Worm (Caenorhabditis elegans): ENCODE measurements around the gene lgc-26.

DNA sequence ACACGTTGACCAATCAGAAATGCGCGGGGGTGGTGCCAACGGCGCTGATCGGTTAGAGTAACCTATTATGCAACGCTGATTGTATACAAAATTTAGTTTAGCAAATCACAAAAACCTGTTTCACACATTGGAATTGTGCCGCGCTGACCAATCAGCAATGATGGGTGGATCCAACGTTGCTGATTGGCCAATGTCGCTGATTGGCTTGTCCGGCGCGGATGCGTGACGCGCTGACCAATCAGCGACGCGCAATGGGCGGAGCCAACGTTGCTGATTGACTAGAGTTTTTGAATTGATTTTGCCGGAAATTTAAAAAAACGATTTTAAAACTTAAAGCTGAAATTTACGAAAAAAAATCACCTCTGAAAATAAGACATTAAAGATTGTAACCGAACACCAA is 17.2 kb downstream of the lgc-26 start:
- TF ChIP-seq nhr-12 (tag; optimal IDR thresholded peaks at IDR 0.05) (no peak), ceh-82 (tag; optimal IDR thresholded peaks at IDR 0.05) (no peak), lin-13 (GFP tag; optimal IDR thresholded peaks at IDR 0.05) (no peak), snpc-4 (tag; optimal IDR thresholded peaks at IDR 0.05) (no peak), nhr-25 (tag; optimal IDR thresholded peaks at IDR 0.05) (no peak), nhr-11 (tag; optimal IDR thresholded peaks at IDR 0.05) (no peak), mdl-1 (tag; optimal IDR thresholded peaks at IDR 0.05) (no peak), ama-1 (optimal IDR thresholded peaks at IDR 0.05) (no peak), ztf-11 (tag; optimal IDR thresholded peaks at IDR 0.05) (no peak), nhr-21 (tag; optimal IDR thresholded peaks at IDR 0.05) (no peak), lin-39 (tag; optimal IDR thresholded peaks at IDR 0.05) (no peak), blmp-1 (tag; optimal IDR thresholded peaks at IDR 0.05; ENCODE audit: insufficient read depth) (no peak), alr-1 (tag; optimal IDR thresholded peaks at IDR 0.05) (no peak)

Measured in whole organism, L2 larva.